Worm (Caenorhabditis elegans) whole organism, late embryonic: ENCODE measurements around the gene fkh-7.

Source experiments
- C38D4.7 ChIP-seq: fragments of 200-800 bp; sonication (Bioruptor generic); optimal IDR thresholded peaks from 2 replicates; lab custom pipeline; 2018; ENCODE audit warnings: mild to moderate bottlenecking, missing genetic modification characterization, moderate library complexity, missing compliant biosample characterization
- F13H6.1 ChIP-seq: sonication (generic microtip); optimal IDR thresholded peaks from 2 replicates; lab custom pipeline; 2016; ENCODE audit warnings: missing genetic modification characterization, missing compliant biosample characterization
- K02D7.2 ChIP-seq: sonication (generic microtip); optimal IDR thresholded peaks from 2 replicates; lab custom pipeline; 2017; ENCODE audit warnings: mild to moderate bottlenecking, missing genetic modification characterization, missing compliant biosample characterization
- K09A11.1 ChIP-seq: sonication (generic microtip); optimal IDR thresholded peaks from 2 replicates; lab custom pipeline; 2017; ENCODE audit warnings: antibody characterized with exemption, mild to moderate bottlenecking, missing genetic modification characterization, missing compliant biosample characterization; ENCODE audit not compliant: insufficient read depth
- T23F11.4 ChIP-seq: fragments of 200-800 bp; sonication (Bioruptor generic); optimal IDR thresholded peaks from 2 replicates; lab custom pipeline; 2018; ENCODE audit warnings: mild to moderate bottlenecking, missing genetic modification characterization, missing compliant biosample characterization
- ahr-1 ChIP-seq: sonication (generic microtip); optimal IDR thresholded peaks from 2 replicates; lab custom pipeline; 2016; ENCODE audit warnings: missing genetic modification characterization, missing compliant biosample characterization
- ceh-14 ChIP-seq: sonication (generic microtip); optimal IDR thresholded peaks from 2 replicates; lab custom pipeline; 2016; ENCODE audit warnings: missing genotype, missing genetic modification characterization, missing compliant biosample characterization
- ceh-2 ChIP-seq: sonication (generic microtip); optimal IDR thresholded peaks from 2 replicates; lab custom pipeline; 2016; ENCODE audit warnings: missing genotype, missing genetic modification characterization, missing compliant biosample characterization
- ceh-22 ChIP-seq: sonication (generic microtip); optimal IDR thresholded peaks from 2 replicates; lab custom pipeline; 2017; ENCODE audit warnings: missing biosample characterization, missing genetic modification characterization
- ceh-30 ChIP-seq: fragments of 150-350 bp; optimal IDR thresholded peaks from 2 replicates; lab custom pipeline; 2014; ENCODE audit warnings: missing biosample characterization, missing genetic modification characterization
- ceh-9 ChIP-seq: sonication (generic microtip); optimal IDR thresholded peaks from 2 replicates; lab custom pipeline; 2016; ENCODE audit warnings: mild to moderate bottlenecking, missing genetic modification characterization, inconsistent platforms, missing compliant biosample characterization
- dmd-4 ChIP-seq: sonication (generic microtip); optimal IDR thresholded peaks from 2 replicates; lab custom pipeline; 2016; ENCODE audit warnings: borderline replicate concordance, missing genetic modification characterization, missing compliant biosample characterization
- elt-2 ChIP-seq: sonication (generic microtip); optimal IDR thresholded peaks from 2 replicates; lab custom pipeline; 2016; ENCODE audit warnings: missing genetic modification reagents, missing genetic modification characterization, missing compliant biosample characterization
- hlh-13 ChIP-seq: fragments of 200-800 bp; sonication (Bioruptor generic); optimal IDR thresholded peaks from 2 replicates; lab custom pipeline; 2018; ENCODE audit warnings: mild to moderate bottlenecking, missing genetic modification characterization, missing compliant biosample characterization
- hlh-15 ChIP-seq: sonication (generic microtip); optimal IDR thresholded peaks from 2 replicates; lab custom pipeline; 2016; ENCODE audit warnings: missing genetic modification characterization, missing compliant biosample characterization
- nhr-11 ChIP-seq: fragments of 150-350 bp; optimal IDR thresholded peaks from 2 replicates; lab custom pipeline; 2014; ENCODE audit warnings: missing biosample characterization, missing genetic modification characterization
- pax-1 ChIP-seq: fragments of 150-350 bp; optimal IDR thresholded peaks from 2 replicates; lab custom pipeline; 2014; ENCODE audit warnings: missing biosample characterization, missing genetic modification characterization
- pha-2 ChIP-seq: sonication (generic microtip); optimal IDR thresholded peaks from 2 replicates; lab custom pipeline; 2017; ENCODE audit warnings: mild to moderate bottlenecking, missing genetic modification characterization, missing compliant biosample characterization
- pha-4 ChIP-seq: fragments of 150-350 bp; optimal IDR thresholded peaks from 2 replicates; lab custom pipeline; 2018; ENCODE audit warnings: missing biosample characterization, missing genetic modification reagents, missing genetic modification characterization
- pros-1 ChIP-seq: fragments of 150-350 bp; optimal IDR thresholded peaks from 2 replicates; lab custom pipeline; 2014; ENCODE audit warnings: missing biosample characterization, missing genetic modification reagents, missing genetic modification characterization
- rnt-1 ChIP-seq: sonication (generic microtip); optimal IDR thresholded peaks from 2 replicates; lab custom pipeline; 2016; ENCODE audit warnings: missing genetic modification characterization, missing compliant biosample characterization
- syd-9 ChIP-seq: sonication (generic microtip); optimal IDR thresholded peaks from 2 replicates; lab custom pipeline; 2016; ENCODE audit warnings: mild to moderate bottlenecking, missing genetic modification characterization, moderate library complexity, missing compliant biosample characterization
- ztf-16 ChIP-seq: sonication (generic microtip); optimal IDR thresholded peaks from 2 replicates; lab custom pipeline; 2017; ENCODE audit warnings: missing genetic modification characterization, missing compliant biosample characterization

Gene fkh-7

DNA sequence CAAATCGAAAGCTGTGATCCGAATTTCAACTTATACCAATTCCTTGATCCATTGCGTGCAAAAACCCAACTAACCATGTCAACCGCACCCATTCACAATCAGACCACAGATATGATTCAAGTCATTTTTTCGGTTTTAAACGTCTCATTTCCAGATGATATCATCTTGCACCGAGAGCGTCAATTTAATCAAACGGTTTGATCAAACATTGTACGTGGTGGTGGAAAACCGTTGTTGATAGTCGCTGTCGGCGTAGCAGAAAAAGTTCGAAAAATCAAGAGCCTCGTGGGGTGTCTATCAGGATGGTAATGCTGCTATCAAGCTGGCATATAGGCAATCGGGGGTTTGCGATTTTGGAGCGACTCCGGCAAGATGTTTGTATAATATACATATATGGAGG is 74.4 kb downstream of the fkh-7 start:
- TF ChIP-seq K09A11.1 (tag; lab: Kevin White, UChicago) (no peak), hlh-15 (tag; lab: Kevin White, UChicago) (no peak), ceh-9 (tag; lab: Kevin White, UChicago) (no peak), C38D4.7 (GFP tag; lab: Kevin White, UChicago) (no peak), hlh-13 (GFP tag; lab: Kevin White, UChicago) (no peak), K02D7.2 (no peak), ceh-2 (tag; lab: Kevin White, UChicago) (no peak), syd-9 (tag; lab: Kevin White, UChicago) (no peak), ztf-16 (tag; lab: Kevin White, UChicago) (no peak), pha-4 (tag; lab: Kevin White, UChicago) (no peak), pha-2 (tag; lab: Kevin White, UChicago) (no peak), rnt-1 (tag; lab: Kevin White, UChicago) (no peak), pros-1 (no peak), F13H6.1 (tag; lab: Kevin White, UChicago) (no peak), T23F11.4 (no peak), ceh-14 (tag; lab: Kevin White, UChicago) (no peak), nhr-11 (tag; lab: Kevin White, UChicago) (no peak), pax-1 (tag; lab: Kevin White, UChicago) (no peak)
- TF ChIP-seq, all 69 proteins: peak for 0

DNA sequence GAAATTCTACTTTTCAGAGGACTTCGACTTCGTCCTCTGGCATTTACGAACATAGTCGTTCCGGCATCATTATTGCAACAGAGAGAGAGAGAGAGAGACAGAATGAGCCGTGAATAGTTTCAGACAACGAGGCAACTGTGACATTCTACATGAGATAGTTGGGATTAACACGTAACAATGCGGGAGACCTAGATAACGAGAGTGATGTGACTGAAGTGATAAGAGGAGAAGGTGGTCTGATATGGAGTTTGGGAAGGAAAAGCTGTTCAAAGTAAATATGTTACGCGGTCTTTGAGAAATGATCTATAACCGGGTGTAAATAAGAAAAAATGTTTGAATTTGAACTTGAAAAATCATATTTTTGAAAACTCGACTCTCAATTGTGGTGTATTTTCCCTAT is 75.0 kb downstream of the fkh-7 start:
- TF ChIP-seq T23F11.4 (no peak), F13H6.1 (tag; lab: Kevin White, UChicago) (no peak), dmd-4 (no peak), ceh-30 (no peak), ceh-22 (tag; lab: Kevin White, UChicago) (no peak), ahr-1 (no peak), elt-2 (peak; percentile 75)
- TF ChIP-seq, all 69 proteins: peak for 1
